Worm (Caenorhabditis elegans): ENCODE results near the gene F22F1.2.

- TF ChIP-seq hnd-1 (tag; optimal IDR thresholded peaks at IDR 0.05) (no peak), ceh-13 (GFP tag; optimal IDR thresholded peaks at IDR 0.05) (no peak), flt-1 (GFP tag; IDR thresholded peaks at IDR 0.05) (no peak), ama-1 (optimal IDR thresholded peaks at IDR 0.05) (no peak), B0310.2 (tag; optimal IDR thresholded peaks at IDR 0.05) (no peak), pes-1 (GFP tag; IDR thresholded peaks at IDR 0.05) (no peak), tbx-11 (GFP tag; IDR thresholded peaks at IDR 0.05) (no peak), tbx-37 (GFP tag; conservative IDR thresholded peaks at IDR 0.05) (no peak), ets-7 (tag; optimal IDR thresholded peaks at IDR 0.05) (no peak), sea-1 (GFP tag; conservative IDR thresholded peaks at IDR 0.05) (no peak), hmg-4 (GFP tag; optimal IDR thresholded peaks at IDR 0.05) (no peak), scrt-1 (GFP tag; IDR thresholded peaks at IDR 0.05) (no peak)
Observed at ce11 chrX:8148993-8149392, 1.5 kb downstream of the F22F1.2 start.
